Worm (Caenorhabditis elegans) whole organism, late embryonic: ENCODE measurements around the gene natc-2.

Experiments used
- C08G9.2 ChIP-seq: sonication (generic microtip); optimal IDR thresholded peaks from 2 replicates; lab custom pipeline; 2016; ENCODE audit warnings: mild to moderate bottlenecking, missing genetic modification characterization, moderate library complexity, missing compliant biosample characterization
- C38D4.7 ChIP-seq: fragments of 200-800 bp; sonication (Bioruptor generic); optimal IDR thresholded peaks from 2 replicates; lab custom pipeline; 2018; ENCODE audit warnings: mild to moderate bottlenecking, missing genetic modification characterization, moderate library complexity, missing compliant biosample characterization
- F13H6.1 ChIP-seq: sonication (generic microtip); optimal IDR thresholded peaks from 2 replicates; lab custom pipeline; 2016; ENCODE audit warnings: missing genetic modification characterization, missing compliant biosample characterization
- Y22D7AL.16 ChIP-seq: sonication (generic microtip); optimal IDR thresholded peaks from 2 replicates; lab custom pipeline; 2016; ENCODE audit warnings: missing genetic modification characterization, missing compliant biosample characterization
- ceh-14 ChIP-seq: sonication (generic microtip); optimal IDR thresholded peaks from 2 replicates; lab custom pipeline; 2016; ENCODE audit warnings: missing genotype, missing genetic modification characterization, missing compliant biosample characterization
- ceh-19 ChIP-seq: fragments of 200-800 bp; sonication (Bioruptor generic); optimal IDR thresholded peaks from 2 replicates; lab custom pipeline; 2018; ENCODE audit warnings: mild to moderate bottlenecking, missing genetic modification characterization, missing compliant biosample characterization
- ceh-2 ChIP-seq: sonication (generic microtip); optimal IDR thresholded peaks from 2 replicates; lab custom pipeline; 2016; ENCODE audit warnings: missing genotype, missing genetic modification characterization, missing compliant biosample characterization
- ceh-31 ChIP-seq: sonication (generic microtip); optimal IDR thresholded peaks from 2 replicates; lab custom pipeline; 2016; ENCODE audit warnings: missing genetic modification characterization, missing compliant biosample characterization
- ceh-48 ChIP-seq: sonication (generic microtip); optimal IDR thresholded peaks from 2 replicates; lab custom pipeline; 2016; ENCODE audit warnings: missing genetic modification characterization, inconsistent platforms, missing compliant biosample characterization
- ceh-6 ChIP-seq: fragments of 200-800 bp; sonication (Bioruptor generic); optimal IDR thresholded peaks from 2 replicates; lab custom pipeline; 2018; ENCODE audit warnings: mild to moderate bottlenecking, missing genetic modification characterization, missing compliant biosample characterization
- ceh-9 ChIP-seq: sonication (generic microtip); optimal IDR thresholded peaks from 2 replicates; lab custom pipeline; 2016; ENCODE audit warnings: mild to moderate bottlenecking, missing genetic modification characterization, inconsistent platforms, missing compliant biosample characterization
- dmd-4 ChIP-seq: sonication (generic microtip); optimal IDR thresholded peaks from 2 replicates; lab custom pipeline; 2016; ENCODE audit warnings: borderline replicate concordance, missing genetic modification characterization, missing compliant biosample characterization
- dve-1 ChIP-seq: sonication (generic microtip); optimal IDR thresholded peaks from 2 replicates; lab custom pipeline; 2017; ENCODE audit warnings: antibody characterized with exemption, mild to moderate bottlenecking, missing genetic modification characterization, missing compliant biosample characterization
- elt-4 ChIP-seq: sonication (generic microtip); optimal IDR thresholded peaks from 2 replicates; lab custom pipeline; 2016; ENCODE audit warnings: missing genetic modification characterization, missing compliant biosample characterization
- ets-4 ChIP-seq: sonication (generic microtip); optimal IDR thresholded peaks from 2 replicates; lab custom pipeline; 2016; ENCODE audit warnings: missing genetic modification characterization, missing compliant biosample characterization
- eyg-1 ChIP-seq: sonication (generic microtip); optimal IDR thresholded peaks from 2 replicates; lab custom pipeline; 2016; ENCODE audit warnings: missing genotype, missing genetic modification characterization, missing compliant biosample characterization
- fkh-6 ChIP-seq: sonication (generic microtip); optimal IDR thresholded peaks from 2 replicates; lab custom pipeline; 2016; ENCODE audit warnings: missing genetic modification characterization, missing compliant biosample characterization
- gmeb-2 ChIP-seq: sonication (generic microtip); optimal IDR thresholded peaks from 2 replicates; lab custom pipeline; 2016; ENCODE audit warnings: missing genetic modification characterization, inconsistent platforms, missing compliant biosample characterization
- hlh-13 ChIP-seq: fragments of 200-800 bp; sonication (Bioruptor generic); optimal IDR thresholded peaks from 2 replicates; lab custom pipeline; 2018; ENCODE audit warnings: mild to moderate bottlenecking, missing genetic modification characterization, missing compliant biosample characterization
- hlh-6 ChIP-seq: sonication (generic microtip); optimal IDR thresholded peaks from 2 replicates; lab custom pipeline; 2016; ENCODE audit warnings: missing genotype, missing genetic modification characterization, missing compliant biosample characterization
- lim-6 ChIP-seq: sonication (generic microtip); optimal IDR thresholded peaks from 2 replicates; lab custom pipeline; 2016; ENCODE audit warnings: missing genetic modification characterization, missing compliant biosample characterization
- madf-2 ChIP-seq: sonication (generic microtip); optimal IDR thresholded peaks from 2 replicates; lab custom pipeline; 2017; ENCODE audit warnings: missing genetic modification characterization, missing compliant biosample characterization
- mec-3 ChIP-seq: sonication (generic microtip); optimal IDR thresholded peaks from 2 replicates; lab custom pipeline; 2016; ENCODE audit warnings: borderline replicate concordance, missing genetic modification characterization, missing compliant biosample characterization
- nhr-11 ChIP-seq: fragments of 150-350 bp; optimal IDR thresholded peaks from 2 replicates; lab custom pipeline; 2014; ENCODE audit warnings: missing biosample characterization, missing genetic modification characterization
- npax-4 ChIP-seq: sonication (generic microtip); optimal IDR thresholded peaks from 2 replicates; lab custom pipeline; 2016; ENCODE audit warnings: missing genetic modification characterization, missing compliant biosample characterization
- pag-3 ChIP-seq: sonication (generic microtip); optimal IDR thresholded peaks from 2 replicates; lab custom pipeline; 2016; ENCODE audit warnings: missing compliant biosample characterization, missing genetic modification characterization, borderline replicate concordance
- pqm-1 ChIP-seq: sonication (generic microtip); optimal IDR thresholded peaks from 2 replicates; lab custom pipeline; 2016; ENCODE audit warnings: missing genetic modification characterization, missing compliant biosample characterization
- pros-1 ChIP-seq: fragments of 150-350 bp; optimal IDR thresholded peaks from 2 replicates; lab custom pipeline; 2014; ENCODE audit warnings: missing biosample characterization, missing genetic modification reagents, missing genetic modification characterization
- ref-2 ChIP-seq: sonication (generic microtip); optimal IDR thresholded peaks from 2 replicates; lab custom pipeline; 2016; ENCODE audit warnings: missing genetic modification characterization, missing compliant biosample characterization
- sdc-2 ChIP-seq: sonication (generic microtip); optimal IDR thresholded peaks from 2 replicates; lab custom pipeline; 2016; ENCODE audit warnings: missing genotype, missing genetic modification characterization, missing compliant biosample characterization
- sox-4 ChIP-seq: sonication (generic microtip); optimal IDR thresholded peaks from 2 replicates; lab custom pipeline; 2017; ENCODE audit warnings: mild to moderate bottlenecking, missing genetic modification characterization, inconsistent platforms, missing compliant biosample characterization
- tbx-2 ChIP-seq: sonication (generic microtip); optimal IDR thresholded peaks from 2 replicates; lab custom pipeline; 2016; ENCODE audit warnings: missing genetic modification characterization, missing compliant biosample characterization
- unc-3 ChIP-seq, 2 experiments: fragments of 200-800 bp in 1 of 2; sonication (Bioruptor generic) in 1 of 2; sonication (generic microtip) in 1 of 2; conservative IDR thresholded peaks in 1 of 2; optimal IDR thresholded peaks in 1 of 2; 2 replicates each; pipeline versions ENCODE4 v1.3.6 to Lab custom; 2016 to 2022; ENCODE audit warnings: missing compliant biosample characterization in 2 of 2, missing genetic modification characterization in 2 of 2, missing genetic modification reagents in 1 of 2
- unc-86 ChIP-seq: sonication (generic microtip); optimal IDR thresholded peaks from 2 replicates; lab custom pipeline; 2016; ENCODE audit warnings: missing genetic modification characterization, missing compliant biosample characterization
- zip-5 ChIP-seq: sonication (generic microtip); optimal IDR thresholded peaks from 2 replicates; lab custom pipeline; 2016; ENCODE audit warnings: missing genetic modification characterization, missing compliant biosample characterization
- ztf-16 ChIP-seq: sonication (generic microtip); optimal IDR thresholded peaks from 2 replicates; lab custom pipeline; 2017; ENCODE audit warnings: missing genetic modification characterization, missing compliant biosample characterization

The natc-2 gene

ce11 chrV:5278001-5278400 is 4.1 kb downstream of the natc-2 start, which contains the start of gene B0238.9:
B0238.9 (minus strand) TSS chrV:5278101.
- TF ChIP-seq ceh-14 (tag; lab: Kevin White, UChicago), result no peak
- TF ChIP-seq pag-3 (tag; lab: Kevin White, UChicago), result no peak
- no peak for TF ChIP-seq unc-86
- TF ChIP-seq dve-1, result no peak
- TF ChIP-seq ceh-9, result no peak
- no peak for TF ChIP-seq F13H6.1 (tag; lab: Kevin White, UChicago)
- TF ChIP-seq Y22D7AL.16 (tag; lab: Kevin White, UChicago), result no peak
- TF ChIP-seq pros-1, result no peak
- no peak for TF ChIP-seq gmeb-2 (tag; lab: Kevin White, UChicago)
- no peak for TF ChIP-seq ztf-16 (tag; lab: Kevin White, UChicago)

- TF ChIP-seq elt-4 (tag; lab: Kevin White, UChicago), result peak; percentile 68
- TF ChIP-seq lim-6 (tag; lab: Kevin White, UChicago), result peak; percentile 47
- TF ChIP-seq dmd-4 (tag; lab: Kevin White, UChicago), result peak; percentile 91
- peak; percentile 49 for TF ChIP-seq tbx-2 (tag; lab: Kevin White, UChicago)
- TF ChIP-seq ztf-16 (tag; lab: Kevin White, UChicago), result peak; percentile 45
- TF ChIP-seq ceh-48 (tag; lab: Kevin White, UChicago), result peak; percentile 31
- TF ChIP-seq C38D4.7 (GFP tag; lab: Kevin White, UChicago), result peak; percentile 41
- TF ChIP-seq ceh-6 (GFP tag; lab: Kevin White, UChicago), result peak; percentile 18
- TF ChIP-seq ceh-9, result peak; percentile 22
- peak; percentile 49 for TF ChIP-seq madf-2
- peak; percentile 1 for TF ChIP-seq Y22D7AL.16 (tag; lab: Kevin White, UChicago)
- TF ChIP-seq hlh-13 (GFP tag; lab: Kevin White, UChicago), result peak; percentile 58
- TF ChIP-seq ets-4, result peak; percentile 2
- peak; percentile 35 for TF ChIP-seq C08G9.2 (tag; lab: Kevin White, UChicago)
- TF ChIP-seq sdc-2 (tag; lab: Kevin White, UChicago), result peak; percentile 11
- peak; percentile 71 for TF ChIP-seq fkh-6 (tag; lab: Kevin White, UChicago)
- TF ChIP-seq pag-3 (tag; lab: Kevin White, UChicago), result peak; percentile 87
- TF ChIP-seq gmeb-2 (tag; lab: Kevin White, UChicago), result peak; percentile 54
- peak; percentile 78 for TF ChIP-seq hlh-6 (tag; lab: Kevin White, UChicago)
- TF ChIP-seq mec-3 (tag; lab: Kevin White, UChicago), result peak; percentile 62
- peak; percentile 7 for TF ChIP-seq zip-5 (tag; lab: Kevin White, UChicago)
- TF ChIP-seq ceh-19 (GFP tag; lab: Kevin White, UChicago), result peak; percentile 81
- peak; percentile 45 for TF ChIP-seq pqm-1 (tag; lab: Kevin White, UChicago)
- TF ChIP-seq npax-4, result peak; percentile 24
- peak; percentile 29 for TF ChIP-seq sox-4
- TF ChIP-seq, all 69 proteins: peak for 25; not testable (repeated sequence) for 44
These were observed 10.6 kb downstream of the natc-2 start for ce11 chrV:5284270-5284980.

ce11 chrV:5287273-5287672 is 13.4 kb downstream of the natc-2 start, which contains the start of gene Y49G5A.1:
Y49G5A.1 (minus strand) TSS chrV:5287373.
- TF ChIP-seq unc-3 (GFP tag; conservative IDR thresholded peaks at IDR 0.05; lab: Robert Waterston, UW), result no peak
- no peak for TF ChIP-seq unc-3 (tag; optimal IDR thresholded peaks at IDR 0.05; lab: Kevin White, UChicago)
- TF ChIP-seq ceh-31, result no peak
- no peak for TF ChIP-seq ref-2 (tag; lab: Kevin White, UChicago)
- no peak for TF ChIP-seq eyg-1 (tag; lab: Kevin White, UChicago)
- no peak for TF ChIP-seq F13H6.1 (tag; lab: Kevin White, UChicago)
- TF ChIP-seq dmd-4 (tag; lab: Kevin White, UChicago), result no peak
- no peak for TF ChIP-seq sox-4
- no peak for TF ChIP-seq ceh-2 (tag; lab: Kevin White, UChicago)
- no peak for TF ChIP-seq nhr-11 (tag; lab: Kevin White, UChicago)
- TF ChIP-seq ceh-6 (GFP tag; lab: Kevin White, UChicago), result no peak
- no peak for TF ChIP-seq zip-5 (tag; lab: Kevin White, UChicago)
- TF ChIP-seq pag-3 (tag; lab: Kevin White, UChicago), result no peak
